Worm (Caenorhabditis elegans) whole organism, late embryonic: ENCODE measurements around the gene ZC21.8.
A peak's percentile ranks its signal among the peaks of the same experiment; 100 is the strongest.

Experiments used
- C08G9.2 ChIP-seq: sonication (generic microtip); optimal IDR thresholded peaks from 2 replicates; lab custom pipeline; 2016; ENCODE audit warnings: mild to moderate bottlenecking, missing genetic modification characterization, moderate library complexity, missing compliant biosample characterization
- K02D7.2 ChIP-seq: sonication (generic microtip); optimal IDR thresholded peaks from 2 replicates; lab custom pipeline; 2017; ENCODE audit warnings: mild to moderate bottlenecking, missing genetic modification characterization, missing compliant biosample characterization
- ama-1 ChIP-seq: fragments of 150-350 bp; optimal IDR thresholded peaks from 2 replicates; lab custom pipeline; 2014
- ceh-14 ChIP-seq: sonication (generic microtip); optimal IDR thresholded peaks from 2 replicates; lab custom pipeline; 2016; ENCODE audit warnings: missing genotype, missing genetic modification characterization, missing compliant biosample characterization
- ceh-24 ChIP-seq: sonication (generic microtip); optimal IDR thresholded peaks from 2 replicates; lab custom pipeline; 2016; ENCODE audit warnings: mild to moderate bottlenecking, missing genetic modification characterization, missing compliant biosample characterization
- ceh-30 ChIP-seq: fragments of 150-350 bp; optimal IDR thresholded peaks from 2 replicates; lab custom pipeline; 2014; ENCODE audit warnings: missing biosample characterization, missing genetic modification characterization
- ceh-34 ChIP-seq: sonication (generic microtip); optimal IDR thresholded peaks from 2 replicates; lab custom pipeline; 2016; ENCODE audit warnings: mild to moderate bottlenecking, missing genetic modification characterization, missing compliant biosample characterization
- ceh-48 ChIP-seq: sonication (generic microtip); optimal IDR thresholded peaks from 2 replicates; lab custom pipeline; 2016; ENCODE audit warnings: missing genetic modification characterization, inconsistent platforms, missing compliant biosample characterization
- ceh-6 ChIP-seq: fragments of 200-800 bp; sonication (Bioruptor generic); optimal IDR thresholded peaks from 2 replicates; lab custom pipeline; 2018; ENCODE audit warnings: mild to moderate bottlenecking, missing genetic modification characterization, missing compliant biosample characterization
- ceh-9 ChIP-seq: sonication (generic microtip); optimal IDR thresholded peaks from 2 replicates; lab custom pipeline; 2016; ENCODE audit warnings: mild to moderate bottlenecking, missing genetic modification characterization, inconsistent platforms, missing compliant biosample characterization
- dmd-4 ChIP-seq: sonication (generic microtip); optimal IDR thresholded peaks from 2 replicates; lab custom pipeline; 2016; ENCODE audit warnings: borderline replicate concordance, missing genetic modification characterization, missing compliant biosample characterization
- elt-2 ChIP-seq: sonication (generic microtip); optimal IDR thresholded peaks from 2 replicates; lab custom pipeline; 2016; ENCODE audit warnings: missing genetic modification reagents, missing genetic modification characterization, missing compliant biosample characterization
- elt-4 ChIP-seq: sonication (generic microtip); optimal IDR thresholded peaks from 2 replicates; lab custom pipeline; 2016; ENCODE audit warnings: missing genetic modification characterization, missing compliant biosample characterization
- fkh-6 ChIP-seq: sonication (generic microtip); optimal IDR thresholded peaks from 2 replicates; lab custom pipeline; 2016; ENCODE audit warnings: missing genetic modification characterization, missing compliant biosample characterization
- hlh-30 ChIP-seq: sonication (generic microtip); optimal IDR thresholded peaks from 2 replicates; lab custom pipeline; 2017; ENCODE audit warnings: antibody characterized with exemption, missing genetic modification characterization, missing compliant biosample characterization; ENCODE audit not compliant: insufficient read depth
- hlh-6 ChIP-seq: sonication (generic microtip); optimal IDR thresholded peaks from 2 replicates; lab custom pipeline; 2016; ENCODE audit warnings: missing genotype, missing genetic modification characterization, missing compliant biosample characterization
- hlh-8 ChIP-seq: sonication (generic microtip); optimal IDR thresholded peaks from 2 replicates; lab custom pipeline; 2016; ENCODE audit warnings: missing genotype, missing genetic modification characterization, missing compliant biosample characterization
- lin-11 ChIP-seq: fragments of 200-800 bp; sonication (Bioruptor generic); optimal IDR thresholded peaks from 2 replicates; lab custom pipeline; 2018; ENCODE audit warnings: mild to moderate bottlenecking, missing genetic modification characterization, missing compliant biosample characterization
- mec-3 ChIP-seq: sonication (generic microtip); optimal IDR thresholded peaks from 2 replicates; lab custom pipeline; 2016; ENCODE audit warnings: borderline replicate concordance, missing genetic modification characterization, missing compliant biosample characterization
- nfya-1 ChIP-seq: sonication (generic microtip); optimal IDR thresholded peaks from 2 replicates; lab custom pipeline; 2017; ENCODE audit warnings: missing genetic modification characterization, mild to moderate bottlenecking, missing compliant biosample characterization, antibody characterized with exemption, moderate library complexity
- nhr-11 ChIP-seq: fragments of 150-350 bp; optimal IDR thresholded peaks from 2 replicates; lab custom pipeline; 2014; ENCODE audit warnings: missing biosample characterization, missing genetic modification characterization
- nhr-232 ChIP-seq: sonication (generic microtip); optimal IDR thresholded peaks from 2 replicates; lab custom pipeline; 2016; ENCODE audit warnings: missing genetic modification characterization, missing compliant biosample characterization
- npax-4 ChIP-seq: sonication (generic microtip); optimal IDR thresholded peaks from 2 replicates; lab custom pipeline; 2016; ENCODE audit warnings: missing genetic modification characterization, missing compliant biosample characterization
- odd-2 ChIP-seq: sonication (generic microtip); optimal IDR thresholded peaks from 2 replicates; lab custom pipeline; 2017; ENCODE audit warnings: antibody characterized with exemption, mild to moderate bottlenecking, missing genetic modification characterization, missing compliant biosample characterization
- pag-3 ChIP-seq: sonication (generic microtip); optimal IDR thresholded peaks from 2 replicates; lab custom pipeline; 2016; ENCODE audit warnings: missing compliant biosample characterization, missing genetic modification characterization, borderline replicate concordance
- pat-9 ChIP-seq: fragments of 200-800 bp; sonication (Bioruptor generic); optimal IDR thresholded peaks from 2 replicates; lab custom pipeline; 2018; ENCODE audit warnings: mild to moderate bottlenecking, missing genetic modification characterization, moderate library complexity, missing compliant biosample characterization
- pax-1 ChIP-seq: fragments of 150-350 bp; optimal IDR thresholded peaks from 2 replicates; lab custom pipeline; 2014; ENCODE audit warnings: missing biosample characterization, missing genetic modification characterization
- ref-2 ChIP-seq: sonication (generic microtip); optimal IDR thresholded peaks from 2 replicates; lab custom pipeline; 2016; ENCODE audit warnings: missing genetic modification characterization, missing compliant biosample characterization
- sox-2 ChIP-seq: fragments of 200-800 bp; sonication (Bioruptor generic); IDR thresholded peaks from 2 replicates; pipeline ENCODE4 v1.3.6; 2022; ENCODE audit warnings: missing genetic modification reagents, missing genetic modification characterization, missing compliant biosample characterization
- tbx-2 ChIP-seq: sonication (generic microtip); optimal IDR thresholded peaks from 2 replicates; lab custom pipeline; 2016; ENCODE audit warnings: missing genetic modification characterization, missing compliant biosample characterization
- ttx-3 ChIP-seq: sonication (generic microtip); optimal IDR thresholded peaks from 2 replicates; lab custom pipeline; 2016; ENCODE audit warnings: missing genetic modification reagents, missing genetic modification characterization, missing compliant biosample characterization
- unc-55 ChIP-seq: sonication (generic microtip); optimal IDR thresholded peaks from 2 replicates; lab custom pipeline; 2017; ENCODE audit warnings: missing biosample characterization, missing genetic modification reagents, missing genetic modification characterization
- zip-5 ChIP-seq: sonication (generic microtip); optimal IDR thresholded peaks from 2 replicates; lab custom pipeline; 2016; ENCODE audit warnings: missing genetic modification characterization, missing compliant biosample characterization

Gene ZC21.8

DNA sequence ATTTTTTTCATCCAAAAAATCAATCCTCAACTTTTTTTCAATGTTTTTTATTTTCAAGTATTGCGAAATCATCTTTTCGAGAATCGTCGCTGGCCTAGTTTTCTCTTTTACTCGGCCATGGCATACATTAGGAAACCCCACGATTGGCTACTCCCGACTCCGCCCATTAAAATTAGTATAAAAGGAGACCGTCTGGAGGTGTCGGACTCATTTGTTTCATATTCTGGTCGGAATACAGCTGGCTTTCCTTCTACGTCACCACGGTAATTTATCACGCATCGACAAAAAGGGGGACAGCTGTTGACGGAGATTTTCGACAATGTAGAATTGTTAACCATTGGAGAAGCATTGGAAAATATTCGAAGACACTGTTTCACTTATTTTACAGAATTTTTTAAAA lies 9.2 kb upstream of the ZC21.8 start (continued):
- TF ChIP-seq fkh-6 (peak; percentile 46), mec-3 (tag; lab: Kevin White, UChicago) (no peak), pat-9 (tag; lab: Kevin White, UChicago) (no peak), nhr-232 (tag; lab: Kevin White, UChicago) (no peak), npax-4 (tag; lab: Kevin White, UChicago) (no peak), unc-55 (GFP tag; lab: Kevin White, UChicago) (peak; percentile 57), hlh-30 (tag; lab: Kevin White, UChicago) (no peak), K02D7.2 (tag; lab: Kevin White, UChicago) (no peak), odd-2 (tag; lab: Kevin White, UChicago) (no peak), ceh-48 (no peak), pax-1 (tag; lab: Kevin White, UChicago) (no peak), elt-2 (tag; lab: Kevin White, UChicago) (no peak), zip-5 (peak; percentile 1), ceh-14 (no peak), ceh-34 (peak; percentile 46)
- TF ChIP-seq, all 69 proteins: peak for 19

- TF ChIP-seq hlh-6 (tag; lab: Kevin White, UChicago) (no peak), hlh-8 (no peak), dmd-4 (no peak), ttx-3 (tag; lab: Kevin White, UChicago) (no peak), K02D7.2 (tag; lab: Kevin White, UChicago) (no peak), ceh-6 (no peak), pat-9 (tag; lab: Kevin White, UChicago) (no peak)
Measured at ce11 chrIII:8524773-8525172, 5.0 kb upstream of the ZC21.8 start, which contains the start of gene idpp-15. TSS of gene idpp-15 (plus strand) at chrIII:8525073.

DNA sequence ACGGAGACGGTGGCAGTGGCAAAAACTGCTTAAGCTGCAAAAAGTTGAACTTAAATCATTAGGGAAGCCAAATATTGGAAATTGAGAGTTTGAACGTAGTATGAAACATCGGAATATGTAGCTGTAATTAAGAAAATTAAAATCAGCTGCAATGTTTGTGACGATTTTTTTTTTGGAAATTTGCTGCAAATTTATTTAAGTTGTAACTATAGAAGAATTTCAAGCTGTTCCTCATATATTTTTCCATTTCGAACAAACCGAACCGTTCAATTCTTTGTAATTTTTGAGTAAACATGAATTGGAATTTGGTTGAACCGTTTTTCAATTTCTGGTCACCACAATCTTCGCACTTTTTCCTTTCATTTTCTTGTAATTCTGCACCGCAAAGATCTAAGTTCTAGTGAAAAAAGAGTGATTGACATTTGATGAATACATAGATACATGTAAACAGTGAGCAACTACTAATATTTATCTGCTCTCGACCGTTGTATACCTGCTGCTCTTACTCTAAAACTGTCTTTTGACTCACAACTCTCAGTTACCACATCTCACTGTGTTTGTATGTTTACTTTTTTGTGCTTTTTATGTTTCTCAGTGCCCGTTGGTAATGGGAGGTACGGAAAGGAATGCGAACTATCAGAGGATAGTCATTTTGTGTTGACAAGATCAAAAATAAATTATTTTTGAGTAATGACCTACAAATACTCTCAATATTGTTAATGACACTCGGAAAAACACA lies 2.0 kb upstream of the ZC21.8 start:
- no peak for TF ChIP-seq nhr-11

- TF ChIP-seq tbx-2 (tag; lab: Kevin White, UChicago) (no peak), sox-2 (no peak), ceh-30 (tag; lab: Kevin White, UChicago) (no peak), lin-11 (no peak), ama-1 (no peak), npax-4 (tag; lab: Kevin White, UChicago) (no peak), pag-3 (tag; lab: Kevin White, UChicago) (no peak), C08G9.2 (tag; lab: Kevin White, UChicago) (no peak), ceh-24 (no peak), hlh-30 (tag; lab: Kevin White, UChicago) (no peak), nfya-1 (no peak), odd-2 (tag; lab: Kevin White, UChicago) (no peak), nhr-232 (tag; lab: Kevin White, UChicago) (no peak), elt-4 (no peak), ceh-9 (tag; lab: Kevin White, UChicago) (no peak)
Measured at ce11 chrIII:8520589-8520988, 803 bp upstream of the ZC21.8 start.

DNA sequence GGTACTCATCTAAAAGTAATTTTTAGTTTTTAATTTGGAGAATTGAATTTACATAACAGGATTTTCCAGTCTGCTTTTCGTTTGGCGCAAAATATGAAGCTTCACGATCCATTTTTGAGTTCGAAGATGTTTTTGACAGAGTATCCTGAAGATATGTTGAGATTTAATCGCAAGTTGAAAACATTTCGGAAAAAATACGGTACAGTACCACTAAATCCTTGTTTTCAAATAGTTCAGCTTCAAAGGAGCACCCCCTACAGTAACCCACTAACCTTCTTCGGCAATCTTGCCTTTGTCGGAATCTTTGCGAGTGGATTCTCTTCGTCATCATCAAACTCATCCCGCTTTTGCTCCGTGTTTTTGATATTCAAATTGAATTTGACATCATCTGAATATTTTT lies 796 bp downstream of the ZC21.8 start:
- no peak for TF ChIP-seq K02D7.2 (tag; lab: Kevin White, UChicago)
- TF ChIP-seq npax-4 (tag; lab: Kevin White, UChicago) = no peak
- TF ChIP-seq pax-1 (tag; lab: Kevin White, UChicago) = no peak
- TF ChIP-seq ceh-24 = no peak
- TF ChIP-seq ref-2 (tag; lab: Kevin White, UChicago) = no peak
